Fruit fly (Drosophila melanogaster): ENCODE measurements around the gene CG14811.

The CG14811 gene

DNA sequence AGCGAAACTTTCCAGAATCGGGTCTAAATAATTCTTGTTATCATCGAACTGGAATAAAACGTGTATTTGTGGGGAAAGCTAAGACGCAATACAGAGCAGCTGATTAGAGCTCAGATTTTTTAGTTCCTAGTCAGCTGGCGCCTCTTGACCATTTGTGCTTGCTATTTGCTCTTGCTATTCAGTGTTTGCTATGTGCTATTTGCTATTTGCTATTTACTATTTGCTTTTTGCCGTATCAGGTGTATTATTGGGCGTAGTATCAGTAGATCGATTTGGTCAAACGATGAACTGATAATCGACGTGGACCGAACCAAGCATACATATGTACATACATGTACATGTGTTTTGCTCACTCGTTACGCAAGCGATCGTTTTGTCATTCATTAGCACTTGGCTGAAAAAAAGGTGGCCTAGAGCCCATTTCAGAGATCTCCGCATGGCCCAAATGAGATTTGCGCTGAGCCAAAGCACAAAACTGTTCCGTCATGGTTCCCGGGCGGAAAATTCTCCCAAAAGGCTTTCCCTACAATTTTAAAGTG, 23.3 kb upstream of the CG14811 start (continued):
- peak; percentile 26 for TF ChIP-seq Myb (GFP tag; optimal IDR thresholded peaks at IDR 0.05)
- peak; percentile 73 for TF ChIP-seq CG34376 (GFP tag; optimal IDR thresholded peaks at IDR 0.05)
- TF ChIP-seq E2f1 (GFP tag; IDR thresholded peaks at IDR 0.05) = no peak
- no peak for TF ChIP-seq sd (tag; optimal IDR thresholded peaks at IDR 0.05)
- peak; percentile 71 for TF ChIP-seq Meics (GFP tag; optimal IDR thresholded peaks at IDR 0.05)
- no peak for TF ChIP-seq zf30C (GFP tag; optimal IDR thresholded peaks at IDR 0.05)
- no peak for TF ChIP-seq wor (GFP tag; IDR thresholded peaks at IDR 0.05)
- TF ChIP-seq tx (GFP tag; optimal IDR thresholded peaks at IDR 0.05) = peak; percentile 54
- TF ChIP-seq al (GFP tag; IDR thresholded peaks at IDR 0.05) = peak; percentile 5; the same call in 1 of the 2 replicates
- no peak for TF ChIP-seq TFAM (GFP tag; optimal IDR thresholded peaks at IDR 0.05)
- TF ChIP-seq CG11560 (tag; IDR thresholded peaks at IDR 0.05) = no peak
- TF ChIP-seq CG3407 (GFP tag; optimal IDR thresholded peaks at IDR 0.05) = peak; percentile 42
- TF ChIP-seq Ravus (GFP tag; IDR thresholded peaks at IDR 0.05) = no peak
- no peak for TF ChIP-seq CG3995 (GFP tag; optimal IDR thresholded peaks at IDR 0.05)
- 0 out of 2 replicates have a peak, but pooled peaks have one; percentile 36 for TF ChIP-seq wdn (GFP tag; IDR thresholded peaks at IDR 0.05)
- TF ChIP-seq Atf6 (GFP tag; IDR thresholded peaks at IDR 0.05) = peak; percentile 41; the same call in 1 of the 2 replicates
- TF ChIP-seq vfl (GFP tag; optimal IDR thresholded peaks at IDR 0.05) = peak; percentile 25
- TF ChIP-seq CG17802 (tag; optimal IDR thresholded peaks at IDR 0.05) = no peak
- TF ChIP-seq NfI (GFP tag; optimal IDR thresholded peaks at IDR 0.05) = peak; percentile 17
- peak; percentile 14 for TF ChIP-seq CG15601 (tag; optimal IDR thresholded peaks at IDR 0.05)
- peak; percentile 46 for TF ChIP-seq CG32532 (GFP tag; IDR thresholded peaks at IDR 0.05)
- peak; percentile 18 for TF ChIP-seq btn (GFP tag; optimal IDR thresholded peaks at IDR 0.05)
- peak; percentile 68 for TF ChIP-seq eyg (GFP tag; optimal IDR thresholded peaks at IDR 0.05)
- TF ChIP-seq fd64A (GFP tag; optimal IDR thresholded peaks at IDR 0.05) = no peak
- TF ChIP-seq CG14965 (GFP tag; optimal IDR thresholded peaks at IDR 0.05; ENCODE audit: borderline replicate concordance) = peak; percentile 35
- peak; percentile 73 for TF ChIP-seq caup (GFP tag; optimal IDR thresholded peaks at IDR 0.05; ENCODE audit: severe bottlenecking)
- peak; percentile 72 for TF ChIP-seq exex (tag; optimal IDR thresholded peaks at IDR 0.05)
- TF ChIP-seq otp (GFP tag; IDR thresholded peaks at IDR 0.05) = peak; percentile 33; the same call in 1 of the 3 replicates
- TF ChIP-seq ATbp (GFP tag; optimal IDR thresholded peaks at IDR 0.05) = peak; percentile 64
- TF ChIP-seq gce (GFP tag; IDR thresholded peaks at IDR 0.05) = no peak
- TF ChIP-seq knrl (GFP tag; IDR thresholded peaks at IDR 0.05; ENCODE audit: partially characterized antibody) = no peak
- TF ChIP-seq CG6254 (GFP tag; optimal IDR thresholded peaks at IDR 0.05) = no peak
- TF ChIP-seq nerfin-2 (GFP tag; IDR thresholded peaks at IDR 0.05; ENCODE audit: partially characterized antibody) = no peak
- TF ChIP-seq Med (GFP tag) = peak; percentile 93
- peak; percentile 76; the same call in 2 of the 3 replicates for TF ChIP-seq ci (GFP tag; IDR thresholded peaks at IDR 0.05)
- peak; percentile 7 for TF ChIP-seq Dek (tag; optimal IDR thresholded peaks at IDR 0.05)
- no peak for TF ChIP-seq CG2199 (GFP tag; IDR thresholded peaks at IDR 0.05)
- TF ChIP-seq lab (GFP tag; optimal IDR thresholded peaks at IDR 0.05) = peak; percentile 77
- TF ChIP-seq CG17568 (GFP tag; optimal IDR thresholded peaks at IDR 0.05) = peak; percentile 43
- no peak for TF ChIP-seq lov (optimal IDR thresholded peaks at IDR 0.05)
- no peak for TF ChIP-seq lov (GFP tag; IDR thresholded peaks at IDR 0.05)
- TF ChIP-seq fd96Cb (tag; optimal IDR thresholded peaks at IDR 0.05) = no peak
- peak; percentile 58; the same call in 1 of the 2 replicates for TF ChIP-seq rib (GFP tag; IDR thresholded peaks at IDR 0.05)
- peak; percentile 68 for TF ChIP-seq CG2678 (tag; optimal IDR thresholded peaks at IDR 0.05)
- TF ChIP-seq CG4707 (GFP tag; optimal IDR thresholded peaks at IDR 0.05) = peak; percentile 1
- no peak for TF ChIP-seq danr (GFP tag; IDR thresholded peaks at IDR 0.05)
- no peak for TF ChIP-seq ssp (GFP tag; IDR thresholded peaks at IDR 0.05)
- TF ChIP-seq Ets97D (GFP tag; optimal IDR thresholded peaks at IDR 0.05) = no peak
- TF ChIP-seq BEAF-32 (GFP tag; optimal IDR thresholded peaks at IDR 0.05) = no peak
- no peak for TF ChIP-seq CG17612 (GFP tag; IDR thresholded peaks at IDR 0.05)
